ENCODE assay signal across 1 fruit fly cellular context in the genomic region with DNA sequence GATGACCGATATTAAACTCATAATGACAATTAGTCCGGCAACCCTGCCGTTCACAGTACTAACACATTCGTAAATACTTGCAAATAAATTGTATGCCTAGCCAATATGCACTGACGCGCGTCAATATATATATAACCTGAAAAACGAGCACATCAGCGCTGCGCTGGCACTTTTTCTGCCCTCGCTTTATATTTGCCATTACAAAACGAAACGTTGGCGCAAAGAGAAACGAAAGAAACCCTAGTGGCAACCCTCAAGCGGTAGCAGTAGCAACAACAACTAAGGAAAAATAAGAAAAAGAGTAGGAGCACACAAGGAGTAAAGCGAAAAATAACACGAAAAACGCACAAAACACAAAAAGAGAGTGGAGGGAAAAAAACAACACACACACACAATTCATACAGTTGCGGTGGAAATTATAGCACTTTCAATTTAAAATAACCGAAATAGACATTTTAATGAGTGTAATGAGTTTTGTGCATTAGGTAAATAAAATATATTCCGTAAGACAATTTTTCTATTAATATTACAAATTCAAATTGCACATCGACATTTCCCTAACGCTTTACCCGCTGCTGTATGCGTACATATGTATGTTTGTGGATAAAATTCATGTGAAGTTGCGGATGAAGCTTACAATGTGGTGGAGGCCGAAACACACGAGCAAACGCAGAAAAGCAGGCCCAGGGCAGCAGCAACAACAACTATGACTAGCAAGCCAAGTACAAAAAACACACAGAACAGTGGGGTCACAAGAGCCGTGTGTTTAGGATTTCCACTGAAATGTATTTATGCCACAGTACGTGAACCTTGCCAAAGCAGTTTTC.
A peak's percentile ranks its signal among the peaks of the same experiment; 100 is the strongest.
TF ChIP-seq lines count a peak whose summit lies in the region.

No protein-coding gene starts in this region.

TF ChIP-seq in whole organism, embryonic, 481 proteins besides CTCF, POLR2A, EP300 and RAD21 (continued from another document):
- peak; percentile 96 for TF ChIP-seq ac (GFP tag; optimal IDR thresholded peaks at IDR 0.05; lab: Kevin White, UChicago)
- peak; percentile 98 for TF ChIP-seq CG4328 (GFP tag; optimal IDR thresholded peaks at IDR 0.05; lab: Kevin White, UChicago)
- no peak for TF ChIP-seq tna (GFP tag; IDR thresholded peaks at IDR 0.05; lab: Robert Waterston, UW; ENCODE audit: partially characterized antibody)
- peak in 1 of 2 experiments; percentile 75 for TF ChIP-seq Dfd (GFP tag; optimal IDR thresholded peaks at IDR 0.05; lab: Kevin White, UChicago)
- peak; percentile 99 for TF ChIP-seq Drgx (GFP tag; IDR thresholded peaks at IDR 0.05; lab: Robert Waterston, UW)
- peak; percentile 66 for TF ChIP-seq yki (optimal IDR thresholded peaks at IDR 0.05; lab: Kevin White, UChicago)
- peak; percentile 98 for TF ChIP-seq cwo (GFP tag; optimal IDR thresholded peaks at IDR 0.05; lab: Kevin White, UChicago)
- peak; percentile 98 for TF ChIP-seq CG9215 (GFP tag; IDR thresholded peaks at IDR 0.05; lab: Robert Waterston, UW)
- TF ChIP-seq CkIIα-i1 (GFP tag; IDR thresholded peaks at IDR 0.05; lab: Robert Waterston, UW): peak; percentile 93
- TF ChIP-seq vnd (GFP tag; IDR thresholded peaks at IDR 0.05; lab: Robert Waterston, UW; ENCODE audit: partially characterized antibody): no peak
- peak; percentile 99 for TF ChIP-seq Meics (GFP tag; optimal IDR thresholded peaks at IDR 0.05; lab: Kevin White, UChicago)
- TF ChIP-seq cg (GFP tag; optimal IDR thresholded peaks at IDR 0.05; lab: Kevin White, UChicago): peak; percentile 85
- TF ChIP-seq CG15601 (tag; optimal IDR thresholded peaks at IDR 0.05; lab: Kevin White, UChicago): peak; percentile 98
- TF ChIP-seq ERR (GFP tag; optimal IDR thresholded peaks at IDR 0.05; lab: Kevin White, UChicago): peak; percentile 97
- TF ChIP-seq CG1024 (GFP tag; IDR thresholded peaks at IDR 0.05; lab: Robert Waterston, UW): peak; percentile 97
- TF ChIP-seq CG18764 (GFP tag; optimal IDR thresholded peaks at IDR 0.05; lab: Kevin White, UChicago): peak; percentile 97
- peak; percentile 99 for TF ChIP-seq stc (GFP tag; IDR thresholded peaks at IDR 0.05; lab: Robert Waterston, UW)
- TF ChIP-seq az2 (GFP tag; optimal IDR thresholded peaks at IDR 0.05; lab: Kevin White, UChicago): peak; percentile 99
- peak; percentile 99 for TF ChIP-seq mirr (GFP tag; optimal IDR thresholded peaks at IDR 0.05; lab: Kevin White, UChicago)
- peak; percentile 93 for TF ChIP-seq GATAe (GFP tag; conservative IDR thresholded peaks at IDR 0.05; lab: Robert Waterston, UW)
- peak; percentile 95 for TF ChIP-seq CG8089 (GFP tag; optimal IDR thresholded peaks at IDR 0.05; lab: Kevin White, UChicago)
- peak; percentile 98 for TF ChIP-seq H2.0 (GFP tag; IDR thresholded peaks at IDR 0.05; lab: Robert Waterston, UW)
- TF ChIP-seq CG31388 (GFP tag; optimal IDR thresholded peaks at IDR 0.05; lab: Kevin White, UChicago): peak; percentile 98
- TF ChIP-seq CG8765 (GFP tag; IDR thresholded peaks at IDR 0.05; lab: Robert Waterston, UW): peak; percentile 97
- peak; percentile 99 for TF ChIP-seq Side (GFP tag; optimal IDR thresholded peaks at IDR 0.05; lab: Kevin White, UChicago)
- TF ChIP-seq btn (GFP tag; optimal IDR thresholded peaks at IDR 0.05; lab: Kevin White, UChicago): peak; percentile 97
- peak; percentile 93 for TF ChIP-seq CG17186 (GFP tag; optimal IDR thresholded peaks at IDR 0.05; lab: Kevin White, UChicago)
